Fruit fly (Drosophila melanogaster): ENCODE measurements around the gene HisRS.
A peak's percentile ranks its signal among the peaks of the same experiment; 100 is the strongest.

DNA sequence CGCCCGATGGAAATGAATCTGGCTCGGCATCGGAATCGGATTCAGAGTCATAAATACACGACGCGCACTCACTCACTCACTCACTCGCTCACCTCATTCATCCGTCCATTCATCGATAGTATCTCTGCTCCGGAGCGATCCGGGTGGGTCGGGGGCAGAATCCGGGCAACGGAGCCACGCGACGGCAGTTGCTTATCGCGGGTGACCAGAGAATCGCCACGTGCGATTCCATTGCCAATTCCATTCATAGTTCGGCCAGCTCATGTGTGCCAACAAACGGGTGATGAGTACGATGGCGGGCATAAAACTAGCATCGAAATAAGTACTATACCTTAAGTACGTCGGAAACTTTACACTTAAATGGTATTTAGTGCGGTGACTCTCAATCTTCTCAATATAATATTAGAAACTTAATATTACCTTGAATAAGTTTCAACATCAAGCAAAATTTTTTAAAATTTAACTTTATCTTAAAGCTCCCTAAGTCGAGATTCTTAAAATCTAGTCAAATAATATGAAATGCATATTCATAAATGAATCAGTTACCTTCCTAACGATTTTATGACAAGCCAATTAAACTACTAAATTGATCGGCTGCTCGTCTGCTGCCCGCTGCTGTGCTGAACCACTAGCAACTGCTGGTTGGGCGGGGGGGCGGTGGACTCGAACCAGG, 9.5 kb downstream of the HisRS start:
- TF ChIP-seq CG7556 (GFP tag; optimal IDR thresholded peaks at IDR 0.05), result peak; percentile 57
- no peak for TF ChIP-seq CTCF (GFP tag; optimal IDR thresholded peaks at IDR 0.05)
- no peak for TF ChIP-seq dati (GFP tag; IDR thresholded peaks at IDR 0.05)
- TF ChIP-seq CG10979 (tag; optimal IDR thresholded peaks at IDR 0.05), result peak; percentile 79
- peak; percentile 89 for TF ChIP-seq Ets65A (GFP tag)
- TF ChIP-seq CG11696 (GFP tag; IDR thresholded peaks at IDR 0.05), result peak; percentile 76
- no peak for TF ChIP-seq CG2120 (GFP tag; optimal IDR thresholded peaks at IDR 0.05)
- TF ChIP-seq Lhr (GFP tag; optimal IDR thresholded peaks at IDR 0.05), result no peak
- TF ChIP-seq Atf6 (GFP tag; IDR thresholded peaks at IDR 0.05), result no peak
- no peak for TF ChIP-seq CG12236 (GFP tag; optimal IDR thresholded peaks at IDR 0.05)
- TF ChIP-seq Ravus (GFP tag; IDR thresholded peaks at IDR 0.05), result no peak
- TF ChIP-seq rib (GFP tag; IDR thresholded peaks at IDR 0.05), result no peak
- TF ChIP-seq Nf-YB (GFP tag; optimal IDR thresholded peaks at IDR 0.05), result peak; percentile 10
- no peak for TF ChIP-seq aop (GFP tag; IDR thresholded peaks at IDR 0.05)
